Worm (Caenorhabditis elegans) whole organism, late embryonic: Measurements from ENCODE around the gene mrpl-37.

Source experiments
- C08G9.2 ChIP-seq: sonication (generic microtip); optimal IDR thresholded peaks from 2 replicates; lab custom pipeline; 2016; ENCODE audit warnings: mild to moderate bottlenecking, missing genetic modification characterization, moderate library complexity, missing compliant biosample characterization
- F13H6.1 ChIP-seq: sonication (generic microtip); optimal IDR thresholded peaks from 2 replicates; lab custom pipeline; 2016; ENCODE audit warnings: missing genetic modification characterization, missing compliant biosample characterization
- K02D7.2 ChIP-seq: sonication (generic microtip); optimal IDR thresholded peaks from 2 replicates; lab custom pipeline; 2017; ENCODE audit warnings: mild to moderate bottlenecking, missing genetic modification characterization, missing compliant biosample characterization
- T23F11.4 ChIP-seq: fragments of 200-800 bp; sonication (Bioruptor generic); optimal IDR thresholded peaks from 2 replicates; lab custom pipeline; 2018; ENCODE audit warnings: mild to moderate bottlenecking, missing genetic modification characterization, missing compliant biosample characterization
- ahr-1 ChIP-seq: sonication (generic microtip); optimal IDR thresholded peaks from 2 replicates; lab custom pipeline; 2016; ENCODE audit warnings: missing genetic modification characterization, missing compliant biosample characterization
- ceh-19 ChIP-seq: fragments of 200-800 bp; sonication (Bioruptor generic); optimal IDR thresholded peaks from 2 replicates; lab custom pipeline; 2018; ENCODE audit warnings: mild to moderate bottlenecking, missing genetic modification characterization, missing compliant biosample characterization
- ceh-45 ChIP-seq: fragments of 200-800 bp; sonication (Bioruptor generic); IDR thresholded peaks from 2 replicates; pipeline ENCODE4 v1.3.6; 2022; ENCODE audit warnings: missing genetic modification reagents, missing genetic modification characterization, missing compliant biosample characterization
- ceh-48 ChIP-seq: sonication (generic microtip); optimal IDR thresholded peaks from 2 replicates; lab custom pipeline; 2016; ENCODE audit warnings: missing genetic modification characterization, inconsistent platforms, missing compliant biosample characterization
- ceh-9 ChIP-seq: sonication (generic microtip); optimal IDR thresholded peaks from 2 replicates; lab custom pipeline; 2016; ENCODE audit warnings: mild to moderate bottlenecking, missing genetic modification characterization, inconsistent platforms, missing compliant biosample characterization
- che-1 ChIP-seq: sonication (generic microtip); optimal IDR thresholded peaks from 2 replicates; lab custom pipeline; 2016; ENCODE audit warnings: mild to moderate bottlenecking, missing genetic modification characterization, missing compliant biosample characterization
- dmd-4 ChIP-seq: sonication (generic microtip); optimal IDR thresholded peaks from 2 replicates; lab custom pipeline; 2016; ENCODE audit warnings: borderline replicate concordance, missing genetic modification characterization, missing compliant biosample characterization
- elt-2 ChIP-seq: sonication (generic microtip); optimal IDR thresholded peaks from 2 replicates; lab custom pipeline; 2016; ENCODE audit warnings: missing genetic modification reagents, missing genetic modification characterization, missing compliant biosample characterization
- ets-4 ChIP-seq: sonication (generic microtip); optimal IDR thresholded peaks from 2 replicates; lab custom pipeline; 2016; ENCODE audit warnings: missing genetic modification characterization, missing compliant biosample characterization
- fax-1 ChIP-seq: sonication (generic microtip); optimal IDR thresholded peaks from 2 replicates; lab custom pipeline; 2016; ENCODE audit warnings: missing genotype, missing genetic modification characterization, missing compliant biosample characterization
- fkh-10 ChIP-seq: fragments of 150-350 bp; optimal IDR thresholded peaks from 2 replicates; lab custom pipeline; 2014; ENCODE audit warnings: missing biosample characterization, missing genetic modification reagents, missing genetic modification characterization
- gmeb-2 ChIP-seq: sonication (generic microtip); optimal IDR thresholded peaks from 2 replicates; lab custom pipeline; 2016; ENCODE audit warnings: missing genetic modification characterization, inconsistent platforms, missing compliant biosample characterization
- hlh-30 ChIP-seq: sonication (generic microtip); optimal IDR thresholded peaks from 2 replicates; lab custom pipeline; 2017; ENCODE audit warnings: antibody characterized with exemption, missing genetic modification characterization, missing compliant biosample characterization; ENCODE audit not compliant: insufficient read depth
- hlh-6 ChIP-seq: sonication (generic microtip); optimal IDR thresholded peaks from 2 replicates; lab custom pipeline; 2016; ENCODE audit warnings: missing genotype, missing genetic modification characterization, missing compliant biosample characterization
- lim-6 ChIP-seq: sonication (generic microtip); optimal IDR thresholded peaks from 2 replicates; lab custom pipeline; 2016; ENCODE audit warnings: missing genetic modification characterization, missing compliant biosample characterization
- lin-11 ChIP-seq: fragments of 200-800 bp; sonication (Bioruptor generic); optimal IDR thresholded peaks from 2 replicates; lab custom pipeline; 2018; ENCODE audit warnings: mild to moderate bottlenecking, missing genetic modification characterization, missing compliant biosample characterization
- madf-2 ChIP-seq: sonication (generic microtip); optimal IDR thresholded peaks from 2 replicates; lab custom pipeline; 2017; ENCODE audit warnings: missing genetic modification characterization, missing compliant biosample characterization
- nhr-11 ChIP-seq: fragments of 150-350 bp; optimal IDR thresholded peaks from 2 replicates; lab custom pipeline; 2014; ENCODE audit warnings: missing biosample characterization, missing genetic modification characterization
- nhr-232 ChIP-seq: sonication (generic microtip); optimal IDR thresholded peaks from 2 replicates; lab custom pipeline; 2016; ENCODE audit warnings: missing genetic modification characterization, missing compliant biosample characterization
- npax-4 ChIP-seq: sonication (generic microtip); optimal IDR thresholded peaks from 2 replicates; lab custom pipeline; 2016; ENCODE audit warnings: missing genetic modification characterization, missing compliant biosample characterization
- odd-2 ChIP-seq: sonication (generic microtip); optimal IDR thresholded peaks from 2 replicates; lab custom pipeline; 2017; ENCODE audit warnings: antibody characterized with exemption, mild to moderate bottlenecking, missing genetic modification characterization, missing compliant biosample characterization
- pag-3 ChIP-seq: sonication (generic microtip); optimal IDR thresholded peaks from 2 replicates; lab custom pipeline; 2016; ENCODE audit warnings: missing compliant biosample characterization, missing genetic modification characterization, borderline replicate concordance
- pax-1 ChIP-seq: fragments of 150-350 bp; optimal IDR thresholded peaks from 2 replicates; lab custom pipeline; 2014; ENCODE audit warnings: missing biosample characterization, missing genetic modification characterization
- pqm-1 ChIP-seq: sonication (generic microtip); optimal IDR thresholded peaks from 2 replicates; lab custom pipeline; 2016; ENCODE audit warnings: missing genetic modification characterization, missing compliant biosample characterization
- pros-1 ChIP-seq: fragments of 150-350 bp; optimal IDR thresholded peaks from 2 replicates; lab custom pipeline; 2014; ENCODE audit warnings: missing biosample characterization, missing genetic modification reagents, missing genetic modification characterization
- ref-2 ChIP-seq: sonication (generic microtip); optimal IDR thresholded peaks from 2 replicates; lab custom pipeline; 2016; ENCODE audit warnings: missing genetic modification characterization, missing compliant biosample characterization
- rnt-1 ChIP-seq: sonication (generic microtip); optimal IDR thresholded peaks from 2 replicates; lab custom pipeline; 2016; ENCODE audit warnings: missing genetic modification characterization, missing compliant biosample characterization
- sdc-2 ChIP-seq: sonication (generic microtip); optimal IDR thresholded peaks from 2 replicates; lab custom pipeline; 2016; ENCODE audit warnings: missing genotype, missing genetic modification characterization, missing compliant biosample characterization
- sox-4 ChIP-seq: sonication (generic microtip); optimal IDR thresholded peaks from 2 replicates; lab custom pipeline; 2017; ENCODE audit warnings: mild to moderate bottlenecking, missing genetic modification characterization, inconsistent platforms, missing compliant biosample characterization
- syd-9 ChIP-seq: sonication (generic microtip); optimal IDR thresholded peaks from 2 replicates; lab custom pipeline; 2016; ENCODE audit warnings: mild to moderate bottlenecking, missing genetic modification characterization, moderate library complexity, missing compliant biosample characterization
- ttx-3 ChIP-seq: sonication (generic microtip); optimal IDR thresholded peaks from 2 replicates; lab custom pipeline; 2016; ENCODE audit warnings: missing genetic modification reagents, missing genetic modification characterization, missing compliant biosample characterization
- unc-3 ChIP-seq, 2 experiments: fragments of 200-800 bp in 1 of 2; sonication (Bioruptor generic) in 1 of 2; sonication (generic microtip) in 1 of 2; conservative IDR thresholded peaks in 1 of 2; optimal IDR thresholded peaks in 1 of 2; 2 replicates each; pipeline versions ENCODE4 v1.3.6 to Lab custom; 2016 to 2022; ENCODE audit warnings: missing compliant biosample characterization in 2 of 2, missing genetic modification characterization in 2 of 2, missing genetic modification reagents in 1 of 2
- unc-55 ChIP-seq: sonication (generic microtip); optimal IDR thresholded peaks from 2 replicates; lab custom pipeline; 2017; ENCODE audit warnings: missing biosample characterization, missing genetic modification reagents, missing genetic modification characterization
- unc-86 ChIP-seq: sonication (generic microtip); optimal IDR thresholded peaks from 2 replicates; lab custom pipeline; 2016; ENCODE audit warnings: missing genetic modification characterization, missing compliant biosample characterization
- zip-5 ChIP-seq: sonication (generic microtip); optimal IDR thresholded peaks from 2 replicates; lab custom pipeline; 2016; ENCODE audit warnings: missing genetic modification characterization, missing compliant biosample characterization
- ztf-16 ChIP-seq: sonication (generic microtip); optimal IDR thresholded peaks from 2 replicates; lab custom pipeline; 2017; ENCODE audit warnings: missing genetic modification characterization, missing compliant biosample characterization

Gene mrpl-37

ce11 chrII:13595279-13595678 is 20.4 kb upstream of the mrpl-37 start:
- TF ChIP-seq nhr-11 (no peak), C08G9.2 (tag; lab: Kevin White, UChicago) (no peak), lin-11 (no peak), lim-6 (no peak), syd-9 (tag; lab: Kevin White, UChicago) (no peak), unc-86 (tag; lab: Kevin White, UChicago) (no peak)

ce11 chrII:13593659-13594221 is 18.9 kb upstream of the mrpl-37 start, which contains the start of gene clec-146:
TSS of gene clec-146 (minus strand) at chrII:13593774.
- TF ChIP-seq sox-4 (tag; lab: Kevin White, UChicago) (no peak), hlh-30 (tag; lab: Kevin White, UChicago) (peak; percentile 23)

- TF ChIP-seq ceh-19 (GFP tag; lab: Kevin White, UChicago) (no peak), ref-2 (tag; lab: Kevin White, UChicago) (no peak), pqm-1 (no peak), che-1 (tag; lab: Kevin White, UChicago) (no peak), sox-4 (tag; lab: Kevin White, UChicago) (no peak), T23F11.4 (no peak), ceh-9 (tag; lab: Kevin White, UChicago) (no peak), hlh-6 (tag; lab: Kevin White, UChicago) (no peak), nhr-232 (tag; lab: Kevin White, UChicago) (no peak), rnt-1 (no peak), fkh-10 (no peak), pros-1 (no peak)
Measured at ce11 chrII:13590461-13590860, 15.6 kb upstream of the mrpl-37 start, which contains the start of gene clec-145. TSS of gene clec-145 (minus strand) at chrII:13590561.

ce11 chrII:13585655-13586170 is 10.8 kb upstream of the mrpl-37 start, which contains the start of gene Y48E1B.8:
TSS of gene Y48E1B.8 (plus strand) at chrII:13585705.
- TF ChIP-seq lim-6 (no peak), C08G9.2 (tag; lab: Kevin White, UChicago) (peak; percentile 14), dmd-4 (tag; lab: Kevin White, UChicago) (no peak), ets-4 (tag; lab: Kevin White, UChicago) (no peak), sdc-2 (no peak)
- TF ChIP-seq, all 69 proteins: peak for 1

- no peak for TF ChIP-seq unc-55 (GFP tag; lab: Kevin White, UChicago)
- TF ChIP-seq ztf-16 (tag; lab: Kevin White, UChicago) = no peak
- no peak for TF ChIP-seq ahr-1 (tag; lab: Kevin White, UChicago)
- TF ChIP-seq unc-3 (GFP tag; conservative IDR thresholded peaks at IDR 0.05; lab: Robert Waterston, UW) = no peak
- no peak for TF ChIP-seq unc-3 (tag; optimal IDR thresholded peaks at IDR 0.05; lab: Kevin White, UChicago)
- TF ChIP-seq K02D7.2 = no peak
- TF ChIP-seq syd-9 (tag; lab: Kevin White, UChicago) = no peak
- TF ChIP-seq odd-2 (tag; lab: Kevin White, UChicago) = no peak
Measured at ce11 chrII:13574395-13574794, 473 bp downstream of the mrpl-37 start.

- TF ChIP-seq ceh-48 (tag; lab: Kevin White, UChicago) (no peak), npax-4 (tag; lab: Kevin White, UChicago) (no peak), madf-2 (tag; lab: Kevin White, UChicago) (no peak), ceh-9 (tag; lab: Kevin White, UChicago) (no peak), elt-2 (tag; lab: Kevin White, UChicago) (no peak), zip-5 (tag; lab: Kevin White, UChicago) (no peak), pag-3 (tag; lab: Kevin White, UChicago) (no peak), che-1 (tag; lab: Kevin White, UChicago) (no peak), ahr-1 (tag; lab: Kevin White, UChicago) (no peak), fkh-10 (no peak), F13H6.1 (tag; lab: Kevin White, UChicago) (no peak), fax-1 (tag; lab: Kevin White, UChicago) (no peak), gmeb-2 (tag; lab: Kevin White, UChicago) (no peak), pax-1 (tag; lab: Kevin White, UChicago) (no peak), ttx-3 (tag; lab: Kevin White, UChicago) (no peak), ceh-45 (GFP tag; lab: Robert Waterston, UW) (no peak), hlh-6 (tag; lab: Kevin White, UChicago) (no peak), pqm-1 (no peak)
- TF ChIP-seq, all 69 proteins: peak for 0
Measured at ce11 chrII:13567871-13568270, 7.0 kb downstream of the mrpl-37 start, which contains the start of gene Y48E1B.3. TSS of gene Y48E1B.3 (minus strand) at chrII:13567971.
